Worm (Caenorhabditis elegans): ENCODE results near the gene F08F1.3.

The F08F1.3 gene

ce11 chrX:8475142-8475541, 46.5 kb downstream of the F08F1.3 start:
- no peak for TF ChIP-seq ztf-23 (GFP tag; IDR thresholded peaks at IDR 0.05)
- TF ChIP-seq klf-2 (GFP tag; conservative IDR thresholded peaks at IDR 0.05): no peak
- TF ChIP-seq cog-1 (tag; optimal IDR thresholded peaks at IDR 0.05): no peak
- no peak for TF ChIP-seq flt-1 (GFP tag; IDR thresholded peaks at IDR 0.05)
- TF ChIP-seq T22C8.4 (GFP tag; IDR thresholded peaks at IDR 0.05): no peak
- no peak for TF ChIP-seq ztf-29 (GFP tag; IDR thresholded peaks at IDR 0.05)
- no peak for TF ChIP-seq tab-1 (GFP tag; IDR thresholded peaks at IDR 0.05)
- TF ChIP-seq ref-1 (GFP tag; conservative IDR thresholded peaks at IDR 0.05): no peak
- no peak for TF ChIP-seq med-1 (GFP tag; optimal IDR thresholded peaks at IDR 0.05; ENCODE audit: insufficient read depth)

ce11 chrX:8475759-8476228, 47.2 kb downstream of the F08F1.3 start, which contains the start of gene nhr-14:
Gene nhr-14, minus strand, starts transcription at chrX:8476178.
- TF ChIP-seq flt-1 (GFP tag; IDR thresholded peaks at IDR 0.05) (no peak), tab-1 (GFP tag; IDR thresholded peaks at IDR 0.05) (no peak), ztf-23 (GFP tag; IDR thresholded peaks at IDR 0.05) (no peak), med-1 (GFP tag; optimal IDR thresholded peaks at IDR 0.05; ENCODE audit: insufficient read depth) (no peak), ztf-29 (GFP tag; IDR thresholded peaks at IDR 0.05) (no peak), cog-1 (tag; optimal IDR thresholded peaks at IDR 0.05) (no peak), klf-2 (GFP tag; conservative IDR thresholded peaks at IDR 0.05) (no peak), T22C8.4 (GFP tag; IDR thresholded peaks at IDR 0.05) (no peak), ref-1 (GFP tag; conservative IDR thresholded peaks at IDR 0.05) (no peak)

ce11 chrX:8476308-8476707, 47.7 kb downstream of the F08F1.3 start:
- TF ChIP-seq ztf-29 (GFP tag; IDR thresholded peaks at IDR 0.05): no peak
- no peak for TF ChIP-seq klf-2 (GFP tag; conservative IDR thresholded peaks at IDR 0.05)
- no peak for TF ChIP-seq ref-1 (GFP tag; conservative IDR thresholded peaks at IDR 0.05)
- no peak for TF ChIP-seq tab-1 (GFP tag; IDR thresholded peaks at IDR 0.05)
- no peak for TF ChIP-seq ztf-23 (GFP tag; IDR thresholded peaks at IDR 0.05)
- TF ChIP-seq cog-1 (tag; optimal IDR thresholded peaks at IDR 0.05): no peak
- TF ChIP-seq med-1 (GFP tag; optimal IDR thresholded peaks at IDR 0.05; ENCODE audit: insufficient read depth): no peak
- no peak for TF ChIP-seq flt-1 (GFP tag; IDR thresholded peaks at IDR 0.05)
- no peak for TF ChIP-seq T22C8.4 (GFP tag; IDR thresholded peaks at IDR 0.05)

ce11 chrX:8477048-8477806, 48.6 kb downstream of the F08F1.3 start:
- TF ChIP-seq tab-1 (GFP tag; IDR thresholded peaks at IDR 0.05) (no peak), klf-2 (GFP tag; conservative IDR thresholded peaks at IDR 0.05) (no peak), ztf-29 (GFP tag; IDR thresholded peaks at IDR 0.05) (no peak), ref-1 (GFP tag; conservative IDR thresholded peaks at IDR 0.05) (no peak), T22C8.4 (GFP tag; IDR thresholded peaks at IDR 0.05) (no peak), flt-1 (GFP tag; IDR thresholded peaks at IDR 0.05) (no peak), cog-1 (tag; optimal IDR thresholded peaks at IDR 0.05) (no peak), med-1 (GFP tag; optimal IDR thresholded peaks at IDR 0.05; ENCODE audit: insufficient read depth) (no peak), ztf-23 (GFP tag; IDR thresholded peaks at IDR 0.05) (no peak)

- TF ChIP-seq med-1 (GFP tag; optimal IDR thresholded peaks at IDR 0.05; ENCODE audit: insufficient read depth) (no peak), ztf-23 (GFP tag; IDR thresholded peaks at IDR 0.05) (no peak), flt-1 (GFP tag; IDR thresholded peaks at IDR 0.05) (no peak), klf-2 (GFP tag; conservative IDR thresholded peaks at IDR 0.05) (no peak), cog-1 (tag; optimal IDR thresholded peaks at IDR 0.05) (no peak), tab-1 (GFP tag; IDR thresholded peaks at IDR 0.05) (no peak), ref-1 (GFP tag; conservative IDR thresholded peaks at IDR 0.05) (no peak), ztf-29 (GFP tag; IDR thresholded peaks at IDR 0.05) (no peak), T22C8.4 (GFP tag; IDR thresholded peaks at IDR 0.05) (no peak)
Observed at ce11 chrX:8479050-8479449, 50.4 kb downstream of the F08F1.3 start.

Measured in whole organism, midembryonic.